Worm (Caenorhabditis elegans): ENCODE results near the gene faah-1.

ce11 chrIV:8199274-8199673 lies 40.1 kb downstream of the faah-1 start:
- no peak for TF ChIP-seq med-1 (GFP tag; optimal IDR thresholded peaks at IDR 0.05; ENCODE audit: insufficient read depth)
- no peak for TF ChIP-seq cog-1 (tag; optimal IDR thresholded peaks at IDR 0.05)
- TF ChIP-seq flt-1 (GFP tag; IDR thresholded peaks at IDR 0.05), result no peak
- no peak for TF ChIP-seq T22C8.4 (GFP tag; IDR thresholded peaks at IDR 0.05)
- TF ChIP-seq tab-1 (GFP tag; IDR thresholded peaks at IDR 0.05), result no peak
- no peak for TF ChIP-seq ztf-29 (GFP tag; IDR thresholded peaks at IDR 0.05)
- TF ChIP-seq ztf-23 (GFP tag; IDR thresholded peaks at IDR 0.05), result no peak
- no peak for TF ChIP-seq klf-2 (GFP tag; conservative IDR thresholded peaks at IDR 0.05)
- TF ChIP-seq ref-1 (GFP tag; conservative IDR thresholded peaks at IDR 0.05), result no peak

All from whole organism, midembryonic.